Worm (Caenorhabditis elegans): ENCODE results near the gene F42H10.2.

F42H10.2 gene

ce11 chrIII:8490254-8490653 lies at the start of gene F42H10.2, which contains the start of gene ess-2:
TSS of gene F42H10.2 (plus strand) at chrIII:8490620.
TSS of gene ess-2 (minus strand) at chrIII:8490352.
- TF ChIP-seq unc-62 (GFP tag; optimal IDR thresholded peaks at IDR 0.05) = no peak

ce11 chrIII:8443557-8444131 lies 46.8 kb upstream of the F42H10.2 start, which contains the start of gene ufbp-1:
TSS of gene ufbp-1 (minus strand) at chrIII:8443607.
- TF ChIP-seq unc-62 (GFP tag; optimal IDR thresholded peaks at IDR 0.05) = no peak

- no peak for TF ChIP-seq unc-62 (GFP tag; optimal IDR thresholded peaks at IDR 0.05)
Measured at ce11 chrIII:8444433-8445090, 45.9 kb upstream of the F42H10.2 start.

ce11 chrIII:8446061-8446460 lies 44.4 kb upstream of the F42H10.2 start:
- TF ChIP-seq unc-62 (GFP tag; optimal IDR thresholded peaks at IDR 0.05) = no peak

- TF ChIP-seq unc-62 (GFP tag; optimal IDR thresholded peaks at IDR 0.05) = no peak
Measured at ce11 chrIII:8446534-8446933, 43.9 kb upstream of the F42H10.2 start, which contains the start of gene hsp-110. TSS of gene hsp-110 (minus strand) at chrIII:8446909.

- no peak for TF ChIP-seq unc-62 (GFP tag; optimal IDR thresholded peaks at IDR 0.05)
Measured at ce11 chrIII:8446940-8447403, 43.4 kb upstream of the F42H10.2 start, which contains the start of gene rpn-3. TSS of gene rpn-3 (plus strand) at chrIII:8447353.

ce11 chrIII:8449160-8449807 lies 41.1 kb upstream of the F42H10.2 start, which contains the start of gene mrpl-32:
TSS of gene mrpl-32 (plus strand) at chrIII:8449757.
- TF ChIP-seq unc-62 (GFP tag; optimal IDR thresholded peaks at IDR 0.05) = no peak

- TF ChIP-seq unc-62 (GFP tag; optimal IDR thresholded peaks at IDR 0.05) = no peak
Measured at ce11 chrIII:8450494-8450893, 39.9 kb upstream of the F42H10.2 start.

ce11 chrIII:8451181-8451580 lies 39.2 kb upstream of the F42H10.2 start:
- no peak for TF ChIP-seq unc-62 (GFP tag; optimal IDR thresholded peaks at IDR 0.05)

ce11 chrIII:8457605-8458004 lies 32.8 kb upstream of the F42H10.2 start:
- TF ChIP-seq unc-62 (GFP tag; optimal IDR thresholded peaks at IDR 0.05) = no peak

ce11 chrIII:8461410-8461809 lies 29.0 kb upstream of the F42H10.2 start:
- TF ChIP-seq unc-62 (GFP tag; optimal IDR thresholded peaks at IDR 0.05) = no peak

- TF ChIP-seq unc-62 (GFP tag; optimal IDR thresholded peaks at IDR 0.05) = no peak
Measured at ce11 chrIII:8466735-8467134, 23.7 kb upstream of the F42H10.2 start, which contains the start of gene mig-39. TSS of gene mig-39 (plus strand) at chrIII:8467035.

ce11 chrIII:8467520-8467919 lies 22.9 kb upstream of the F42H10.2 start:
- no peak for TF ChIP-seq unc-62 (GFP tag; optimal IDR thresholded peaks at IDR 0.05)

- TF ChIP-seq unc-62 (GFP tag; optimal IDR thresholded peaks at IDR 0.05) = no peak
Measured at ce11 chrIII:8473292-8473691, 17.1 kb upstream of the F42H10.2 start.

- TF ChIP-seq unc-62 (GFP tag; optimal IDR thresholded peaks at IDR 0.05) = no peak
Measured at ce11 chrIII:8479322-8479864, 11.0 kb upstream of the F42H10.2 start.

- no peak for TF ChIP-seq unc-62 (GFP tag; optimal IDR thresholded peaks at IDR 0.05)
Measured at ce11 chrIII:8480355-8480754, 10.1 kb upstream of the F42H10.2 start, which contains the start of gene F42H10.6. TSS of gene F42H10.6 (minus strand) at chrIII:8480455.

Measured in whole organism, dauer.